Fruit fly (Drosophila melanogaster) whole organism, larva: ENCODE results near the gene CG32374.
"Not testable (repeated sequence)": the region's sequence is repeated elsewhere in the genome, so short reads cannot be mapped to it uniquely, and the experiment has no call there.

Experiments
- noc ChIP-seq: fragments of 200-800 bp; sonication (Bioruptor generic); optimal IDR thresholded peaks from 3 replicates; lab custom pipeline; 2019; ENCODE audit warnings: missing biosample characterization, mild to moderate bottlenecking, missing genetic modification characterization, moderate library complexity

CG32374 gene

dm6 chr3L:7528380-7529080 lies 12.4 kb downstream of the CG32374 start, which contains the start of gene lqf:
Gene lqf, plus strand, starts transcription at chr3L:7528780.
- TF ChIP-seq noc (tag; lab: Kevin White, UChicago): no peak

dm6 chr3L:7527661-7528379 lies 13.1 kb downstream of the CG32374 start:
- TF ChIP-seq noc (tag; lab: Kevin White, UChicago): no peak

dm6 chr3L:7521847-7522246 lies 19.1 kb downstream of the CG32374 start:
- no peak for TF ChIP-seq noc (tag; lab: Kevin White, UChicago)

DNA sequence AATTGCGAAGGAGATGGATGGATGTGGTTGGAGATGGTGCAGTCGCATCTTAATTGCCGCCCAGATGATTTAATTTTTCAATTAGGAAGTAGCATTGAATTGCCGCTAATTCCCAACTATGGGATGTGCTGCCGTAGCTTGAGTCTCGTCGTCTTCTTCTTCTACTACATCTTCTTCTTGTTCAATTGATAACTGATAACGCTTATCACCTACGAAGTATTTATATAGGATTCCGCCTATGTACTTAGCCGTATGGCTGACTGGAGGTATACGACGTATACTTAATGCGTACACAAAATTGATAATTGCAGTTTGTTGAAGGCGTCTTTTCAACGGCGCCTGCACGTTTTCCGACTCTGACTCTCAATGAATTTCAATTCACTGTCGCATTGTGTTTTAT lies 20.3 kb downstream of the CG32374 start:
- TF ChIP-seq noc (tag; lab: Kevin White, UChicago): no peak

DNA sequence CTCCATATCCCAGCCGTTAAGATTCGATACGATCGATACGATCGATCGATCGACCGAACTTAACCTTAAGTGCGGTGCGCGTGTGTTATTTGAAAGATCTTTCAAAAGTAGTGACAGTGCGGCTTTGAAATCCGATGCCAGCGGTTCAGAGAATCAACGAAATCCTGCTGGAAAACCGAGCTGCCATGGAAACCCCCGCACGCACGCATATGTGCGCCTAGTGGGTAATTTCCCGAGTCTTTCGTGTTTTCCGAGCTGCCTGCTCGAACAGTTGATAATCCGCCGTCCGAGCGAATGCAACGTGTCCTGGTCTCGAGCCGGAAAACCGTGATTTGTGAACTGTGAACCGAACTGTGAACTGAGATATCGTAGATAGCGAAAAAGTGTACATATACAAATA lies 21.7 kb downstream of the CG32374 start:
- no peak for TF ChIP-seq noc (tag; lab: Kevin White, UChicago)

DNA sequence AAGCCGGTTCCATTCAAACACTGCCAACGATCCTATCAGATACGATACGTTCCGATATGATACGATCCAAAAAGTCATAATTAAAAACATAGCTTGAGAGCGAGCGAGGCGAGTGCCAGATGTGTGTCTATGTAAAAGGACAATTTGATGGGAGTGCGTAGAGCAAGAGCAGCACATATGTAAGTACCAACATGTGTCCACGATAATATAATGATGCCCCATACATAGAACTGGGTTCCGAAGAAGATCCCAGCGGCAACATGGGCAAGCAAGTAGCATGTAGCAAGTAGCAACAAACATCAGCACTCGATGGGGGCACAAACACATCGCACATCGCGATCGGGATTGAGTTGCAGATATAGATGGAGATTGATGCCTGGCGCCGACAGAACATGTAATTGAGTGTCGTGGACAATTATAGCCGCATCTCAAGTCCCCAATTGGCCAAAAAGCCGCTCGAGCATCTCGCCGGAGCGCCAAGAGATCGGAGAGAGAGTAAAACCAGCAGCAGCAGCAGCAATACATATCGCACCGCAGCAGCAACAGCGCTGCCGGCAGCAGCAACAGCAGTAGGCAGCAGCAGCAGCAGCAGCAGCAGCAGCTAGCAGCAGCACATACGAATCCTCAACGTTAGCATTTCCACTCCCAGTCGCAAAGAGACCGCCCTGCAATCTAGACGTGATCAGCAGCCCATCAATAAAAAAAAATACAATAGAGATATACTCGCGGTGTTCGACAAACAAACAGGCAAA lies 22.4 kb downstream of the CG32374 start, which contains the start of gene ltl:
Gene ltl, plus strand, starts transcription at position 647 of the 752 bp plus-strand sequence.
- TF ChIP-seq noc (tag; lab: Kevin White, UChicago): no peak

DNA sequence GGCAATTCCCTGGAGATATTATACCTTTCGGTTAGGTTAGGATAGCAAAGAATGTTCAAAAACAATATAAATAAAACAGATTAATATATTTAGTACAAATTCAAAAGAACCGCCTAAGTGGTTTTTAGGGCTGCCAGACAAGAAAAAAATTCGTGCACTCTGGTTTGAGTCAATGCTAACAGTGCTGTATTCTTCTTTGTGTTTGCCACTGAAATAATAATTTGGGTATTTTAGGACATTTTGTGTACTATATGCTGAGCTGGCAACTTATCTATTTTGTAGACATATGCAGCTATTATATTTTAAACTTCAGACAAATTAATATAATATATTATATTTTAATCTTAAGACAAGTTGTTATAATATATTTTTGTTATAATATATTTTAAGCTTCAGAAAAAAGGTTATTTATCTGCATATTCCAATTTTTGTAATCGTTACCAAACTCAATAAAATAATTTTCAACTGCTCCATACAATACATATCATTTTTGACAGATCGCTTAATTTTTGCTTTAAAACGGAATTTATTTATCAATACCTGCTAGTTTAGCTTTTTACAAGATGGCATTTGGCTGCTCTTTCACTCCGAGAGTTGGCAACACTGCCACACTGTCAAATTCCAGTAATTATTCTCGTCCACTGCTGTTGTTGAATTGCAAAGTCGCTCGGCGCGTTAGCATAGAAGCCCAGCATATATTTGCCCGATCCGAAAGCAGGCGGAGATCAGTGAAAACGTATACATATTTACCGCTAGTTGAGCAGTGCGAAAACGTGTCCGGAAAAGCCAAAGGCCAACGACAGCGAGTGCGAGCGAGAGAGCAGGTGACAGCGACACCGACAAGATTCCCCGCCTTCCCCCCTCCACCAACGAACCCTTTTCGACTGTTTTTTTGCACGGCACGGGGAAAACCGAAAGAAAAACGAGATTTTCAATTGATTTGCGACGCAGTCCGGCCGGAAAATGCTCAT lies 30.3 kb downstream of the CG32374 start, which contains the start of gene CG7546:
Gene CG7546, plus strand, starts transcription at position 573 of the 971 bp plus-strand sequence.
- peak; percentile 4 for TF ChIP-seq noc (tag; lab: Kevin White, UChicago)

- no peak for TF ChIP-seq noc (tag; lab: Kevin White, UChicago)
Observed at dm6 chr3L:7506117-7506516, 34.9 kb downstream of the CG32374 start, which contains the start of gene CG7548. Gene CG7548, minus strand, starts transcription at chr3L:7506217.

DNA sequence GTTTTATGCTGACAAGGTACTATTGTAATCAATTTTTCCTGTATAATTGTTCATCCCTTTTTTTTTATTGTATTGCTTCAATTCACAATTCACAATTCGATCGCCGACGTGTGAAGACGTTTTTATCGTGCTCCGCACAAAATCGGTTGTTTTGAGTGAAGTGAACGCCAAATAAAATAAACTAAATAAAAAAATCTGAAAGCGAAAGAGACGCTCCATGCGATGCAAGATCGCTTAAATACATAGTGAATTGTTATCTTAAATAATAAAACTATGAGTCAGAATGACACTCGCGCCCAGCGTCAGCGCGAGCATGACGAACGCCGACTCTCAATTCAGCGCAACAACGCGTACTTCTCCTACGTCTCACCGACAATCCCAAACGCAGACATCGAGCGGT lies 42.2 kb downstream of the CG32374 start, which contains the start of gene CG8539:
Gene CG8539, minus strand, starts transcription at position 101 of the 400 bp plus-strand sequence.
- TF ChIP-seq noc (tag; lab: Kevin White, UChicago): not testable (repeated sequence)

DNA sequence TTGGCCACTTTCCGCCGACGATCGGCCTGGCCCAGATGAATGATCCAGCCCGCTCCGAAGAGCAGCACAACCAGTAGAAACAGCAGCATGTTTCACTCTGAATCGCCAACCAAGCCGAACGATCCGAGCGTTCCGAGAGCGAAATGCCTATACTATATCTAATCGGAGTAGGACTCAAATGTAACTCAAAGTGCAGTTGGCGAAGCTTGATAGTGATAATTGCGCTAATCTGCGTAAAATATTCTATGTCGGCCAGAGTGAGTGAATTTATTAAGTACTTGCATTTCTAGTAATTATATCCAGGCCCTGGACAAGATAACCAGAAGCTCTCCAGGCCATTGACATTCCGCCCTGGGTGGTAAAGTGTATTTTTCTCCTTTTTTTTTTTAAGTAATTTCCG lies 44.9 kb downstream of the CG32374 start, which contains the start of gene Cyp4d8:
Gene Cyp4d8, minus strand, starts transcription at position 101 of the 400 bp plus-strand sequence.
- no peak for TF ChIP-seq noc (tag; lab: Kevin White, UChicago)

- no peak for TF ChIP-seq noc (tag; lab: Kevin White, UChicago)
Observed at dm6 chr3L:7491564-7491963, 49.4 kb downstream of the CG32374 start, which contains the start of gene Cyp316a1. Gene Cyp316a1, plus strand, starts transcription at chr3L:7491864.
